Fruit fly (Drosophila melanogaster) whole organism, embryonic: ENCODE measurements around the gene CG12948.
A peak's percentile ranks its signal among the peaks of the same experiment; 100 is the strongest.

Source experiments
- ATbp ChIP-seq: fragments of 200-800 bp; sonication (Bioruptor generic); optimal IDR thresholded peaks from 2 replicates; lab custom pipeline; 2017; ENCODE audit warnings: missing biosample characterization, mild to moderate bottlenecking, missing genetic modification characterization, missing genetic modification reagents
- Atf-2 ChIP-seq: fragments of 200-800 bp; sonication (Bioruptor generic); optimal IDR thresholded peaks from 2 replicates; lab custom pipeline; 2016; ENCODE audit warnings: missing biosample characterization, missing genetic modification characterization
- Awh ChIP-seq: fragments of 200-800 bp; sonication (Bioruptor generic); IDR thresholded peaks from 2 replicates; pipeline ENCODE4, ENCODE4 v1.3.6; 2022; ENCODE audit warnings: missing biosample characterization, missing genetic modification characterization
- BEAF-32 ChIP-seq: fragments of 200-800 bp; sonication (Bioruptor generic); optimal IDR thresholded peaks from 3 replicates; lab custom pipeline; 2017; ENCODE audit warnings: missing biosample characterization, missing genetic modification characterization, mild to moderate bottlenecking, moderate library complexity, missing genetic modification reagents
- CG10366 ChIP-seq: fragments of 200-800 bp; sonication (Bioruptor generic); IDR thresholded peaks from 2 replicates; pipeline ENCODE4 v1.3.6; 2022; ENCODE audit warnings: missing biosample characterization, missing genetic modification characterization
- CG10959 ChIP-seq: fragments of 200-800 bp; sonication (Bioruptor generic); IDR thresholded peaks from 2 replicates; pipeline ENCODE4 v1.3.6; 2022; ENCODE audit warnings: missing biosample characterization, missing genetic modification characterization
- CG11247 ChIP-seq: fragments of 200-800 bp; sonication (Bioruptor generic); IDR thresholded peaks from 2 replicates; pipeline ENCODE4 v1.3.6; 2022; ENCODE audit warnings: missing biosample characterization, missing genetic modification characterization
- CG12155 ChIP-seq: fragments of 200-800 bp; sonication (Bioruptor generic); optimal IDR thresholded peaks from 3 replicates; lab custom pipeline; 2016; ENCODE audit warnings: missing biosample characterization, missing genetic modification characterization
- CG13123 ChIP-seq: fragments of 200-800 bp; sonication (Bioruptor generic); optimal IDR thresholded peaks from 2 replicates; lab custom pipeline; 2016; ENCODE audit warnings: missing biosample characterization, missing genetic modification characterization
- CG13624 ChIP-seq: fragments of 200-800 bp; sonication (Bioruptor generic); optimal IDR thresholded peaks from 2 replicates; lab custom pipeline; 2016; ENCODE audit warnings: missing biosample characterization, missing genetic modification characterization
- CG1792 ChIP-seq: fragments of 200-800 bp; sonication (Bioruptor generic); optimal IDR thresholded peaks from 2 replicates; lab custom pipeline; 2016; ENCODE audit warnings: missing biosample characterization, missing genetic modification characterization
- CG18619 ChIP-seq: fragments of 200-800 bp; sonication (Bioruptor generic); optimal IDR thresholded peaks from 3 replicates; lab custom pipeline; 2017; ENCODE audit warnings: missing biosample characterization, mild to moderate bottlenecking, missing genetic modification characterization
- CG2116 ChIP-seq: fragments of 200-800 bp; sonication (Bioruptor generic); optimal IDR thresholded peaks from 3 replicates; lab custom pipeline; 2018; ENCODE audit warnings: missing biosample characterization, mild to moderate bottlenecking, missing genetic modification characterization
- CG3065 ChIP-seq: fragments of 200-800 bp; sonication (Bioruptor generic); optimal IDR thresholded peaks from 2 replicates; lab custom pipeline; 2016; ENCODE audit warnings: missing biosample characterization, missing genetic modification characterization
- CG31224 ChIP-seq: fragments of 200-800 bp; sonication (Bioruptor generic); IDR thresholded peaks from 2 replicates; pipeline ENCODE4 v1.3.6; 2022; ENCODE audit warnings: missing biosample characterization, missing genetic modification characterization
- CG32772 ChIP-seq: fragments of 200-800 bp; sonication (Bioruptor generic); IDR thresholded peaks from 2 replicates; pipeline ENCODE4 v1.3.6; 2022; ENCODE audit warnings: missing biosample characterization, missing genetic modification characterization
- CG3726 ChIP-seq: fragments of 200-800 bp; sonication (Bioruptor generic); IDR thresholded peaks from 3 replicates; pipeline ENCODE4, ENCODE4 v1.3.6; 2022; ENCODE audit warnings: missing biosample characterization, missing genetic modification characterization
- CG3995 ChIP-seq: fragments of 200-800 bp; sonication (Bioruptor generic); optimal IDR thresholded peaks from 3 replicates; lab custom pipeline; 2016; ENCODE audit warnings: missing biosample characterization, missing genetic modification characterization
- CG42726 ChIP-seq: fragments of 200-800 bp; sonication (Bioruptor generic); IDR thresholded peaks from 2 replicates; pipeline ENCODE4 v1.3.6; 2022; ENCODE audit warnings: missing biosample characterization, missing genetic modification characterization; ENCODE audit not compliant: partially characterized antibody
- CG4854 ChIP-seq: fragments of 200-800 bp; sonication (Bioruptor generic); optimal IDR thresholded peaks from 2 replicates; lab custom pipeline; 2016; ENCODE audit warnings: missing biosample characterization, missing genetic modification characterization, inconsistent platforms
- CG6272 ChIP-seq: fragments of 200-800 bp; sonication (Bioruptor generic); IDR thresholded peaks from 2 replicates; pipeline ENCODE4 v1.3.6; 2022; ENCODE audit warnings: missing biosample characterization, missing genetic modification characterization
- CG7987 ChIP-seq: fragments of 200-800 bp; sonication (Bioruptor generic); optimal IDR thresholded peaks from 2 replicates; lab custom pipeline; 2018; ENCODE audit warnings: missing biosample characterization, mild to moderate bottlenecking, missing genetic modification characterization, moderate library complexity
- CG8478 ChIP-seq: fragments of >200 bp; optimal IDR thresholded peaks from 2 replicates; lab custom pipeline; 2018
- CG9609 ChIP-seq: fragments of 200-800 bp; sonication (Bioruptor generic); optimal IDR thresholded peaks from 3 replicates; lab custom pipeline; 2016; ENCODE audit warnings: missing biosample characterization, missing genetic modification characterization
- CTCF ChIP-seq: fragments of 200-800 bp; sonication (Bioruptor generic); optimal IDR thresholded peaks from 2 replicates; lab custom pipeline; 2017; ENCODE audit warnings: missing biosample characterization, mild to moderate bottlenecking, missing genetic modification characterization, moderate library complexity
- Dfd ChIP-seq, 2 experiments: fragments of >200 bp; optimal IDR thresholded peaks; 2 replicates each; lab custom pipeline; 2017; ENCODE audit warnings: missing biosample characterization in 2 of 2, missing genetic modification characterization in 2 of 2
- Doc2 ChIP-seq: fragments of 200-800 bp; sonication (Bioruptor generic); IDR thresholded peaks from 2 replicates; pipeline ENCODE4 v1.3.6; 2022; ENCODE audit warnings: missing biosample characterization, missing genetic modification characterization
- Ets97D ChIP-seq: fragments of 200-800 bp; sonication (Bioruptor generic); optimal IDR thresholded peaks from 3 replicates; lab custom pipeline; 2016; ENCODE audit warnings: missing biosample characterization, missing genetic modification characterization
- Hand ChIP-seq: fragments of 200-800 bp; sonication (Bioruptor generic); optimal IDR thresholded peaks from 2 replicates; lab custom pipeline; 2017; ENCODE audit warnings: mild to moderate bottlenecking, missing biosample characterization, missing genetic modification reagents, missing genetic modification characterization
- Hmx ChIP-seq: fragments of 200-800 bp; sonication (Bioruptor generic); optimal IDR thresholded peaks from 2 replicates; lab custom pipeline; 2016; ENCODE audit warnings: missing biosample characterization, missing genetic modification characterization
- Mes4 ChIP-seq: fragments of 200-800 bp; sonication (Bioruptor generic); optimal IDR thresholded peaks from 2 replicates; lab custom pipeline; 2016; ENCODE audit warnings: missing biosample characterization, missing genetic modification characterization
- NFAT ChIP-seq: fragments of 200-800 bp; sonication (Bioruptor generic); IDR thresholded peaks from 2 replicates; pipeline ENCODE4 v1.3.6; 2022; ENCODE audit warnings: missing biosample characterization, missing genetic modification characterization
- NK7.1 ChIP-seq: fragments of 200-800 bp; sonication (Bioruptor generic); optimal IDR thresholded peaks from 3 replicates; lab custom pipeline; 2016; ENCODE audit warnings: missing biosample characterization, missing genetic modification characterization
- Ravus ChIP-seq: fragments of 200-800 bp; sonication (Bioruptor generic); IDR thresholded peaks from 2 replicates; pipeline ENCODE4 v1.3.6; 2022; ENCODE audit warnings: missing biosample characterization, missing genetic modification characterization
- TFAM ChIP-seq: fragments of 200-800 bp; sonication (Bioruptor generic); optimal IDR thresholded peaks from 2 replicates; lab custom pipeline; 2017; ENCODE audit warnings: missing biosample characterization, missing genetic modification characterization, inconsistent platforms
- Vsx1 ChIP-seq: fragments of 200-800 bp; sonication (Bioruptor generic); optimal IDR thresholded peaks from 2 replicates; lab custom pipeline; 2017; ENCODE audit warnings: missing biosample characterization, mild to moderate bottlenecking, missing genetic modification characterization, missing genetic modification reagents
- abd-A ChIP-seq: fragments of 200-800 bp; sonication (Bioruptor generic); optimal IDR thresholded peaks from 3 replicates; lab custom pipeline; 2019; ENCODE audit warnings: missing biosample characterization, mild to moderate bottlenecking, missing genetic modification characterization, moderate library complexity
- al ChIP-seq: fragments of 200-800 bp; sonication (Bioruptor generic); IDR thresholded peaks from 2 replicates; pipeline ENCODE4 v1.3.6; 2022; ENCODE audit warnings: missing biosample characterization, missing genetic modification characterization
- ara ChIP-seq: fragments of 200-800 bp; sonication (Bioruptor generic); IDR thresholded peaks from 2 replicates; pipeline ENCODE4 v1.3.6; 2022; ENCODE audit warnings: missing biosample characterization, missing genetic modification characterization
- cas ChIP-seq: fragments of 200-800 bp; sonication (Bioruptor generic); IDR thresholded peaks from 2 replicates; pipeline ENCODE4 v1.3.6; 2022; ENCODE audit warnings: missing biosample characterization, missing genetic modification characterization
- disco-r ChIP-seq: fragments of 200-800 bp; sonication (Bioruptor generic); optimal IDR thresholded peaks from 2 replicates; lab custom pipeline; 2016; ENCODE audit warnings: missing biosample characterization, missing genetic modification characterization
- gce ChIP-seq: fragments of 200-800 bp; sonication (Bioruptor generic); IDR thresholded peaks from 3 replicates; pipeline ENCODE4 v1.3.6; 2022; ENCODE audit warnings: missing biosample characterization, missing genetic modification characterization
- gsb ChIP-seq: fragments of 200-800 bp; sonication (Bioruptor generic); IDR thresholded peaks from 2 replicates; pipeline ENCODE4 v1.3.6; 2022; ENCODE audit warnings: missing biosample characterization, missing genetic modification characterization
- hb ChIP-seq: fragments of 200-800 bp; sonication (Bioruptor generic); IDR thresholded peaks from 3 replicates; pipeline ENCODE4 v1.3.6; 2022; ENCODE audit warnings: missing biosample characterization, missing genetic modification characterization; ENCODE audit not compliant: partially characterized antibody
- knrl ChIP-seq: fragments of 200-800 bp; sonication (Bioruptor generic); IDR thresholded peaks from 3 replicates; pipeline ENCODE4 v1.3.6; 2022; ENCODE audit warnings: missing biosample characterization, missing genetic modification characterization; ENCODE audit not compliant: partially characterized antibody
- nerfin-2 ChIP-seq: fragments of 200-800 bp; sonication (Bioruptor generic); IDR thresholded peaks from 2 replicates; pipeline ENCODE4 v1.3.6; 2022; ENCODE audit warnings: missing biosample characterization, missing genetic modification characterization; ENCODE audit not compliant: partially characterized antibody
- peb ChIP-seq: fragments of 200-800 bp; sonication (Bioruptor generic); IDR thresholded peaks from 2 replicates; pipeline ENCODE4 v1.3.6; 2022; ENCODE audit warnings: missing biosample characterization, missing genetic modification characterization
- phol ChIP-seq: fragments of 200-800 bp; sonication (Bioruptor generic); optimal IDR thresholded peaks from 3 replicates; lab custom pipeline; 2018; ENCODE audit warnings: missing biosample characterization, mild to moderate bottlenecking, missing genetic modification characterization, moderate library complexity
- salm ChIP-seq: fragments of 200-800 bp; sonication (Bioruptor generic); optimal IDR thresholded peaks from 2 replicates; lab custom pipeline; 2018; ENCODE audit warnings: missing biosample characterization, mild to moderate bottlenecking, missing genetic modification characterization
- sc ChIP-seq, 3 experiments: fragments of >200 bp in 2 of 3; fragments of 200-800 bp in 1 of 3; sonication (Bioruptor generic) in 1 of 3; optimal IDR thresholded peaks; 2 replicates in 2 of 3; 3 replicates in 1 of 3; lab custom pipeline; 2017; ENCODE audit warnings: mild to moderate bottlenecking in 1 of 3, missing biosample characterization in 1 of 3, missing genetic modification characterization in 1 of 3, missing genetic modification reagents in 1 of 3
- tup ChIP-seq: fragments of 200-800 bp; sonication (Bioruptor generic); optimal IDR thresholded peaks from 2 replicates; lab custom pipeline; 2016; ENCODE audit warnings: missing biosample characterization, mild to moderate bottlenecking, missing genetic modification characterization, moderate library complexity
- usp ChIP-seq: fragments of >200 bp; optimal IDR thresholded peaks from 2 replicates; lab custom pipeline; 2017; ENCODE audit warnings: missing biosample characterization, missing genetic modification characterization
- vfl ChIP-seq: fragments of 200-800 bp; sonication (Bioruptor generic); optimal IDR thresholded peaks from 2 replicates; lab custom pipeline; 2016; ENCODE audit warnings: missing biosample characterization, missing genetic modification characterization

Gene CG12948

DNA sequence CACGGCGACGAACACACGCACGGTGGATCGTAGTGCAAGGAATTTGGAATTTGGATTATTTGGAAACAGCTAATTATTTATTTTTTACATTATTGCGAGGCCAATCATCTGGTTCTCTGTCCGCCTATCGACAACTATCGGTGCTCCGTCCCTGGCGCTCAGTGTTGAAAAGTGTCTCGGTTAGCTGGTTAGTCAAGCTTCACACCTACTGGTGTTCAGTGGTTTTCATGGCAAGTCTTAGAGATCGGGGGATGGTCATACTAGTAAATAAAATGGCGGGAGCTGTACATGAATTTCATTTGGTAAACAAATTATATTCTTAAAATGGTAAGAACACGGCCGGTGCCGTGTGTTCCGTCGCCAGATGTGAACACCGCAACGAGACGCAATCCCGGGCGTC lies 36.7 kb downstream of the CG12948 start, which contains the start of the genes trbd and dmt (continued):
- TF ChIP-seq CG11247 (GFP tag; lab: Robert Waterston, UW) (no peak), tup (GFP tag; lab: Kevin White, UChicago) (peak; percentile 4), cas (GFP tag; lab: Robert Waterston, UW) (no peak), CG18619 (no peak), Mes4 (peak; percentile 29), vfl (peak; percentile 64), CG3995 (GFP tag; lab: Kevin White, UChicago) (peak; percentile 52), CG7987 (GFP tag; lab: Kevin White, UChicago) (peak; percentile 79), CG42726 (GFP tag; lab: Robert Waterston, UW) (no peak), hb (GFP tag; lab: Robert Waterston, UW) (no peak), CG1792 (peak; percentile 69), BEAF-32 (GFP tag; lab: Kevin White, UChicago) (peak; percentile 82), NK7.1 (peak; percentile 38), gsb (GFP tag; lab: Robert Waterston, UW) (no peak), gce (GFP tag; lab: Robert Waterston, UW) (no peak), usp (GFP tag; lab: Kevin White, UChicago) (no peak), ATbp (GFP tag; lab: Kevin White, UChicago) (no peak), CG2116 (peak; percentile 81), disco-r (GFP tag; lab: Kevin White, UChicago) (peak; percentile 1), Awh (GFP tag; lab: Robert Waterston, UW) (no peak), sc (optimal IDR thresholded peaks at IDR 0.05; lab: Kevin White, UChicago) (no peak), sc (GFP tag; optimal IDR thresholded peaks at IDR 0.05; lab: Kevin White, UChicago) (no peak), Doc2 (GFP tag; lab: Robert Waterston, UW) (no peak), Vsx1 (GFP tag; lab: Kevin White, UChicago) (peak; percentile 99), al (no peak), CTCF (GFP tag; lab: Kevin White, UChicago) (no peak), NFAT (GFP tag; lab: Robert Waterston, UW) (no peak), CG3726 (no peak), CG31224 (GFP tag; lab: Robert Waterston, UW) (no peak), Hand (GFP tag; lab: Kevin White, UChicago) (no peak), Ravus (no peak), CG9609 (peak; percentile 53), CG12155 (GFP tag; lab: Kevin White, UChicago) (peak; percentile 56), ara (no peak), TFAM (no peak), nerfin-2 (GFP tag; lab: Robert Waterston, UW) (no peak), phol (tag; lab: Kevin White, UChicago) (peak; percentile 99), CG4854 (GFP tag; lab: Kevin White, UChicago) (no peak), CG32772 (GFP tag; lab: Robert Waterston, UW) (no peak), CG13123 (peak; percentile 40), knrl (GFP tag; lab: Robert Waterston, UW) (no peak), Dfd (GFP tag; optimal IDR thresholded peaks at IDR 0.05; lab: Kevin White, UChicago) (no peak), abd-A (no peak), CG10959 (no peak), peb (GFP tag; lab: Robert Waterston, UW) (no peak), CG10366 (no peak), CG3065 (GFP tag; lab: Kevin White, UChicago) (no peak), CG6272 (0 out of 2 replicates have a peak, but pooled peaks have one; percentile 38), Hmx (GFP tag; lab: Kevin White, UChicago) (no peak), Ets97D (GFP tag; lab: Kevin White, UChicago) (peak; percentile 94), salm (tag; lab: Kevin White, UChicago) (no peak), CG8478 (no peak), CG13624 (GFP tag; lab: Kevin White, UChicago) (peak; percentile 76), Atf-2 (GFP tag; lab: Kevin White, UChicago) (peak; percentile 17)
